Worm (Caenorhabditis elegans) whole organism, L3 larva: ENCODE data around the gene col-99.

Experiments
- aly-2 ChIP-seq: fragments of 150-350 bp; optimal IDR thresholded peaks from 2 replicates; lab custom pipeline; 2014; ENCODE audit warnings: missing biosample characterization, missing genetic modification characterization
- nhr-77 ChIP-seq: fragments of 150-350 bp; optimal IDR thresholded peaks from 2 replicates; lab custom pipeline; 2014; ENCODE audit warnings: missing biosample characterization, missing genetic modification characterization
- skn-1 ChIP-seq: fragments of 150-350 bp; optimal IDR thresholded peaks from 2 replicates; lab custom pipeline; 2014; ENCODE audit warnings: missing biosample characterization, missing genetic modification characterization

DNA sequence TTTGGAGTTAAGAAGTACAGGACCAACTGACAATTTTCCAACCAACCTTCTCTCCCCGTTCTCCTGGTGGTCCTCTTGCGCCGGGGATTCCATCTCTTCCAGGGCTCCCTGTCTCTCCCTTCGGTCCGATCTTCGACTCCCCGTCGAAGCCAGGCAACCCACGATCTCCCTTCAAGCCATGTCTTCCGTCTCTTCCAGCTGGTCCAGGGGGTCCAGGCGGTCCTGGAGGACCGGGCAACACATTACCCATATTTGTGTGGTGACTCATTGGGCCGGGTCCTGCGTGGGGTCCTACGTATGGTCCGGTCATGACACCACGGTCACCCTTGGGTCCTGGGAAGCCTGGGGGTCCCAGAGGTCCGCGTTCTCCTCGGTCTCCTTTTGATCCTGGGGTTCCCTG is 6.7 kb downstream of the col-99 start:
- no peak for TF ChIP-seq nhr-77 (tag; lab: Kevin White, UChicago)
- no peak for TF ChIP-seq skn-1 (tag; lab: Kevin White, UChicago)
- TF ChIP-seq aly-2 (tag; lab: Kevin White, UChicago) = no peak
